Worm (Caenorhabditis elegans): ENCODE data around the gene srm-5.
"Not testable (repeated sequence)": the region's sequence is repeated elsewhere in the genome, so short reads cannot be mapped to it uniquely, and the experiment has no call there.

DNA sequence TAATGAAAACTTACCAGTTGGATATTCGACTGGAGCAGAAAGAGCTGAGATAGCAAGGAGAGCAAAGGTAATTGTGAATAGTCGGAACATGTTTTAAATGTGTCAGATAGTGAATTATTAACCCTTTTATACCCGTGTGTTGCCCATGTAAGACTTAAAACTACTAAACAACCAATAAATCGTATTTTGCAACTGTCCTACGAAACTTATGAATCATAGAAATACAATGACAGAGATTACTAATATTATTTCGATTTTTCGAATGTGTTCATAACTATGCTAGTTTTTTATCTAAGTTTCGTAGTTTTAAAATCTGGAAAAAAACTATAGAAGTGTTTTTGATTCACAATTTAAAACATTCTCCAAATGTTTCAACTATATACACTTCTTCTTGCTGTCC is 28.2 kb upstream of the srm-5 start, which contains the start of gene spig-4:
- TF ChIP-seq mdl-1, jun-1, lsy-12, ceh-28, aly-2, elt-1, lin-39, nhr-237, snpc-4, ztf-11, elt-3, unc-39, egl-27 (tag; optimal IDR thresholded peaks at IDR 0.05): not testable (repeated sequence)
